Worm (Caenorhabditis elegans) whole organism, late embryonic: ENCODE data around the gene nspf-2.

Source experiments
- F13H6.1 ChIP-seq: sonication (generic microtip); optimal IDR thresholded peaks from 2 replicates; lab custom pipeline; 2016; ENCODE audit warnings: missing genetic modification characterization, missing compliant biosample characterization
- ahr-1 ChIP-seq: sonication (generic microtip); optimal IDR thresholded peaks from 2 replicates; lab custom pipeline; 2016; ENCODE audit warnings: missing genetic modification characterization, missing compliant biosample characterization
- ama-1 ChIP-seq: fragments of 150-350 bp; optimal IDR thresholded peaks from 2 replicates; lab custom pipeline; 2014
- ceh-2 ChIP-seq: sonication (generic microtip); optimal IDR thresholded peaks from 2 replicates; lab custom pipeline; 2016; ENCODE audit warnings: missing genotype, missing genetic modification characterization, missing compliant biosample characterization
- che-1 ChIP-seq: sonication (generic microtip); optimal IDR thresholded peaks from 2 replicates; lab custom pipeline; 2016; ENCODE audit warnings: mild to moderate bottlenecking, missing genetic modification characterization, missing compliant biosample characterization
- fkh-10 ChIP-seq: fragments of 150-350 bp; optimal IDR thresholded peaks from 2 replicates; lab custom pipeline; 2014; ENCODE audit warnings: missing biosample characterization, missing genetic modification reagents, missing genetic modification characterization
- nfya-1 ChIP-seq: sonication (generic microtip); optimal IDR thresholded peaks from 2 replicates; lab custom pipeline; 2017; ENCODE audit warnings: missing genetic modification characterization, mild to moderate bottlenecking, missing compliant biosample characterization, antibody characterized with exemption, moderate library complexity
- nhr-11 ChIP-seq: fragments of 150-350 bp; optimal IDR thresholded peaks from 2 replicates; lab custom pipeline; 2014; ENCODE audit warnings: missing biosample characterization, missing genetic modification characterization
- pha-4 ChIP-seq: fragments of 150-350 bp; optimal IDR thresholded peaks from 2 replicates; lab custom pipeline; 2018; ENCODE audit warnings: missing biosample characterization, missing genetic modification reagents, missing genetic modification characterization
- pqm-1 ChIP-seq: sonication (generic microtip); optimal IDR thresholded peaks from 2 replicates; lab custom pipeline; 2016; ENCODE audit warnings: missing genetic modification characterization, missing compliant biosample characterization
- unc-86 ChIP-seq: sonication (generic microtip); optimal IDR thresholded peaks from 2 replicates; lab custom pipeline; 2016; ENCODE audit warnings: missing genetic modification characterization, missing compliant biosample characterization

ce11 chrII:2698378-2698777, 9.7 kb downstream of the nspf-2 start, which contains the start of gene sri-62:
- no peak for TF ChIP-seq pha-4
- TF ChIP-seq ama-1 (lab: Kevin White, UChicago), result no peak
- no peak for TF ChIP-seq unc-86 (tag; lab: Kevin White, UChicago)
- no peak for TF ChIP-seq F13H6.1 (tag; lab: Kevin White, UChicago)
- TF ChIP-seq fkh-10 (GFP tag; lab: Kevin White, UChicago), result no peak
- TF ChIP-seq che-1 (tag; lab: Kevin White, UChicago), result no peak
- no peak for TF ChIP-seq ceh-2 (tag; lab: Kevin White, UChicago)
- no peak for TF ChIP-seq pqm-1
- no peak for TF ChIP-seq nhr-11
- no peak for TF ChIP-seq nfya-1 (tag; lab: Kevin White, UChicago)
- TF ChIP-seq ahr-1, result no peak
